Worm (Caenorhabditis elegans): ENCODE results near the gene idpp-11.

Gene idpp-11

ce11 chrX:7880848-7881247 is 38.5 kb downstream of the idpp-11 start, which contains the start of gene C39D10.8:
Gene C39D10.8 (minus strand): TSS chrX:7880948.
- TF ChIP-seq elt-3 (tag; optimal IDR thresholded peaks at IDR 0.05), result peak in 1 of 3 experiments; percentile 6
- no peak for TF ChIP-seq nhr-11 (tag; optimal IDR thresholded peaks at IDR 0.05)
- no peak for TF ChIP-seq mdl-1 (tag; optimal IDR thresholded peaks at IDR 0.05)
- TF ChIP-seq elt-1 (tag; optimal IDR thresholded peaks at IDR 0.05), result peak; percentile 48
- TF ChIP-seq ceh-28 (tag; optimal IDR thresholded peaks at IDR 0.05), result peak; percentile 53

ce11 chrX:7881307-7881706 is 39.0 kb downstream of the idpp-11 start:
- TF ChIP-seq ztf-4 (tag; optimal IDR thresholded peaks at IDR 0.05) (no peak), aly-2 (tag; optimal IDR thresholded peaks at IDR 0.05) (no peak), ceh-28 (tag; optimal IDR thresholded peaks at IDR 0.05) (no peak), pqm-1 (tag; optimal IDR thresholded peaks at IDR 0.05) (no peak), snpc-4 (tag; optimal IDR thresholded peaks at IDR 0.05) (no peak), ceh-82 (tag; optimal IDR thresholded peaks at IDR 0.05) (no peak), egl-5 (tag; optimal IDR thresholded peaks at IDR 0.05) (no peak), tbx-2 (tag; optimal IDR thresholded peaks at IDR 0.05) (no peak), elt-3 (tag; optimal IDR thresholded peaks at IDR 0.05) (no peak), nhr-23 (tag; optimal IDR thresholded peaks at IDR 0.05) (no peak)

ce11 chrX:7883994-7884393 is 41.7 kb downstream of the idpp-11 start, which contains the start of gene pcyt-2.2:
Gene pcyt-2.2 (plus strand): TSS chrX:7884294.
- no peak for TF ChIP-seq skn-1 (tag; optimal IDR thresholded peaks at IDR 0.05)
- TF ChIP-seq ceh-9 (tag; optimal IDR thresholded peaks at IDR 0.05), result no peak
- no peak for TF ChIP-seq daf-12 (tag; optimal IDR thresholded peaks at IDR 0.05)
- TF ChIP-seq ama-1 (optimal IDR thresholded peaks at IDR 0.05), result no peak
- no peak for TF ChIP-seq lin-39 (tag; optimal IDR thresholded peaks at IDR 0.05)
- no peak for TF ChIP-seq lin-15B (tag; optimal IDR thresholded peaks at IDR 0.05)
- TF ChIP-seq aly-2 (tag; optimal IDR thresholded peaks at IDR 0.05), result no peak
- no peak for TF ChIP-seq elt-2 (tag; optimal IDR thresholded peaks at IDR 0.05)
- no peak for TF ChIP-seq nhr-76 (tag; optimal IDR thresholded peaks at IDR 0.05)
- TF ChIP-seq egl-5 (tag; optimal IDR thresholded peaks at IDR 0.05), result no peak
- TF ChIP-seq nhr-67 (tag; optimal IDR thresholded peaks at IDR 0.05), result no peak

ce11 chrX:7886200-7886599 is 43.9 kb downstream of the idpp-11 start:
- TF ChIP-seq fos-1 (tag; optimal IDR thresholded peaks at IDR 0.05) (no peak), nhr-12 (tag; optimal IDR thresholded peaks at IDR 0.05) (no peak), nhr-11 (tag; optimal IDR thresholded peaks at IDR 0.05) (no peak), lin-15B (tag; optimal IDR thresholded peaks at IDR 0.05) (no peak), ztf-4 (tag; optimal IDR thresholded peaks at IDR 0.05) (no peak), nhr-23 (tag; optimal IDR thresholded peaks at IDR 0.05) (no peak), nhr-237 (tag; optimal IDR thresholded peaks at IDR 0.05) (no peak), egl-27 (tag; optimal IDR thresholded peaks at IDR 0.05) (no peak)

ce11 chrX:7888915-7889314 is 46.6 kb downstream of the idpp-11 start, which contains the start of gene C39D10.2:
Gene C39D10.2 (plus strand): TSS chrX:7889215.
- TF ChIP-seq daf-12 (tag; optimal IDR thresholded peaks at IDR 0.05) (no peak), aly-2 (tag; optimal IDR thresholded peaks at IDR 0.05) (no peak), pqm-1 (tag; optimal IDR thresholded peaks at IDR 0.05) (no peak), R02D3.7 (tag; optimal IDR thresholded peaks at IDR 0.05) (no peak), nhr-25 (tag; optimal IDR thresholded peaks at IDR 0.05) (no peak), ceh-82 (tag; optimal IDR thresholded peaks at IDR 0.05) (no peak), nhr-76 (tag; optimal IDR thresholded peaks at IDR 0.05) (no peak), skn-1 (tag; optimal IDR thresholded peaks at IDR 0.05) (no peak), nhr-237 (tag; optimal IDR thresholded peaks at IDR 0.05) (no peak), egl-27 (tag; optimal IDR thresholded peaks at IDR 0.05) (no peak), ceh-16 (tag; optimal IDR thresholded peaks at IDR 0.05) (no peak), ama-1 (optimal IDR thresholded peaks at IDR 0.05) (no peak), lsy-12 (tag; optimal IDR thresholded peaks at IDR 0.05) (no peak), ZK546.5 (tag; optimal IDR thresholded peaks at IDR 0.05) (no peak), mml-1 (tag; optimal IDR thresholded peaks at IDR 0.05) (no peak), snpc-4 (tag; optimal IDR thresholded peaks at IDR 0.05) (no peak), egl-5 (tag; optimal IDR thresholded peaks at IDR 0.05) (no peak), fos-1 (tag; optimal IDR thresholded peaks at IDR 0.05) (no peak), nfya-1 (tag; optimal IDR thresholded peaks at IDR 0.05; ENCODE audit: insufficient read depth) (no peak), sea-2 (GFP tag; optimal IDR thresholded peaks at IDR 0.05) (no peak)
